Worm (Caenorhabditis elegans): Measurements from ENCODE around the gene ugt-36.

- TF ChIP-seq Y48G9A.11 (GFP tag; IDR thresholded peaks at IDR 0.05) = no peak
- no peak for TF ChIP-seq nhr-6 (tag; optimal IDR thresholded peaks at IDR 0.05)
- no peak for TF ChIP-seq lir-3 (tag; optimal IDR thresholded peaks at IDR 0.05)
- TF ChIP-seq lin-15B (tag; optimal IDR thresholded peaks at IDR 0.05) = no peak
- TF ChIP-seq unc-130 (GFP tag; optimal IDR thresholded peaks at IDR 0.05) = no peak
- peak; percentile 45 for TF ChIP-seq nhr-28 (tag; optimal IDR thresholded peaks at IDR 0.05)
Measured at ce11 chrV:7141864-7142263, 24.9 kb upstream of the ugt-36 start, which contains the start of gene ugt-40.

All from whole organism, L4 larva.